Worm (Caenorhabditis elegans) whole organism, L4 larva: Measurements from ENCODE around the gene ksr-1.
A peak's percentile ranks its signal among the peaks of the same experiment; 100 is the strongest.

Experiments
- F10B5.3 ChIP-seq: sonication (generic microtip); optimal IDR thresholded peaks from 2 replicates; lab custom pipeline; 2016; ENCODE audit warnings: mild to moderate bottlenecking, missing genetic modification characterization, missing compliant biosample characterization
- F26F4.8 ChIP-seq: fragments of 200-800 bp; sonication (Bioruptor generic); conservative IDR thresholded peaks from 2 replicates; pipeline ENCODE4 v1.3.6; 2022; ENCODE audit warnings: missing genetic modification characterization, missing compliant biosample characterization
- F49E8.2 ChIP-seq: sonication (generic microtip); optimal IDR thresholded peaks from 2 replicates; lab custom pipeline; 2016; ENCODE audit warnings: missing compliant biosample characterization, mild to moderate bottlenecking, missing genetic modification characterization, borderline replicate concordance
- T20F7.1 ChIP-seq: fragments of 200-800 bp; sonication (Bioruptor generic); optimal IDR thresholded peaks from 2 replicates; lab custom pipeline; 2018; ENCODE audit warnings: mild to moderate bottlenecking, missing genetic modification characterization, missing compliant biosample characterization
- Y5F2A.4 ChIP-seq: fragments of 200-800 bp; sonication (Bioruptor generic); optimal IDR thresholded peaks from 2 replicates; lab custom pipeline; 2018; ENCODE audit warnings: mild to moderate bottlenecking, missing genetic modification characterization, missing compliant biosample characterization
- Y75B8A.6 ChIP-seq: fragments of 200-800 bp; sonication (Bioruptor generic); IDR thresholded peaks from 2 replicates; pipeline ENCODE4 v1.3.6; 2022; ENCODE audit warnings: missing genetic modification reagents, missing genetic modification characterization, missing compliant biosample characterization
- ama-1 ChIP-seq: fragments of 150-350 bp; optimal IDR thresholded peaks from 2 replicates; lab custom pipeline; 2014; ENCODE audit warnings: inconsistent platforms, mixed read lengths
- ceh-32 ChIP-seq: sonication (generic microtip); optimal IDR thresholded peaks from 2 replicates; lab custom pipeline; 2016; ENCODE audit warnings: mild to moderate bottlenecking, missing genetic modification characterization, missing compliant biosample characterization; ENCODE audit not compliant: poor library complexity
- ceh-44 ChIP-seq: fragments of 200-800 bp; sonication (Bioruptor generic); IDR thresholded peaks from 2 replicates; pipeline ENCODE4 v1.3.6; 2022; ENCODE audit warnings: missing genetic modification reagents, missing genetic modification characterization, missing compliant biosample characterization
- ceh-82 ChIP-seq: sonication (generic microtip); optimal IDR thresholded peaks from 2 replicates; lab custom pipeline; 2017; ENCODE audit warnings: missing biosample characterization, missing genetic modification characterization
- ces-1 ChIP-seq: fragments of 150-350 bp; sonication (generic microtip); optimal IDR thresholded peaks from 4 replicates; lab custom pipeline; 2014; ENCODE audit warnings: missing biosample characterization, missing genetic modification reagents, missing genetic modification characterization
- ctbp-1 ChIP-seq: fragments of 200-800 bp; sonication (Bioruptor generic); IDR thresholded peaks from 2 replicates; pipeline ENCODE4 v1.3.6; 2022; ENCODE audit warnings: missing genetic modification reagents, missing genetic modification characterization, missing compliant biosample characterization
- daf-12 ChIP-seq: fragments of 150-350 bp; optimal IDR thresholded peaks from 2 replicates; lab custom pipeline; 2014; ENCODE audit warnings: missing biosample characterization, missing genetic modification reagents, missing genetic modification characterization
- daf-8 ChIP-seq: fragments of 200-800 bp; sonication (Bioruptor generic); IDR thresholded peaks from 2 replicates; pipeline ENCODE4 v1.3.6; 2022; ENCODE audit warnings: missing genetic modification characterization, missing compliant biosample characterization
- dmd-6 ChIP-seq: fragments of 200-800 bp; sonication (Bioruptor generic); IDR thresholded peaks from 2 replicates; pipeline ENCODE4 v1.3.6; 2022; ENCODE audit warnings: missing genetic modification reagents, missing genetic modification characterization, missing compliant biosample characterization
- dmd-8 ChIP-seq: fragments of 200-800 bp; sonication (Bioruptor generic); IDR thresholded peaks from 2 replicates; pipeline ENCODE4 v1.3.6; 2022; ENCODE audit warnings: missing genetic modification characterization, missing compliant biosample characterization
- duxl-1 ChIP-seq: sonication (generic microtip); optimal IDR thresholded peaks from 2 replicates; lab custom pipeline; 2016; ENCODE audit warnings: mild to moderate bottlenecking, missing genetic modification characterization, moderate library complexity, missing compliant biosample characterization; ENCODE audit not compliant: poor library complexity
- dve-1 ChIP-seq: sonication (generic microtip); optimal IDR thresholded peaks from 2 replicates; lab custom pipeline; 2017; ENCODE audit warnings: antibody characterized with exemption, mild to moderate bottlenecking, missing genetic modification characterization, missing compliant biosample characterization; ENCODE audit not compliant: insufficient read depth
- egl-27 ChIP-seq: sonication (generic microtip); optimal IDR thresholded peaks from 3 replicates; lab custom pipeline; 2017; ENCODE audit warnings: missing biosample characterization, missing genetic modification reagents, missing genetic modification characterization
- egl-43 ChIP-seq: fragments of 200-800 bp; sonication (Bioruptor generic); IDR thresholded peaks from 2 replicates; pipeline ENCODE4 v1.3.6; 2022; ENCODE audit warnings: missing genetic modification reagents, missing genetic modification characterization, missing compliant biosample characterization
- fkh-10 ChIP-seq: fragments of 150-350 bp; optimal IDR thresholded peaks from 2 replicates; lab custom pipeline; 2014; ENCODE audit warnings: missing biosample characterization, missing genetic modification reagents, missing genetic modification characterization
- lin-1 ChIP-seq: fragments of 200-800 bp; sonication (Bioruptor generic); IDR thresholded peaks from 2 replicates; pipeline ENCODE4 v1.3.6; 2022; ENCODE audit warnings: missing genetic modification reagents, missing genetic modification characterization, missing compliant biosample characterization
- lin-15B ChIP-seq: fragments of 150-350 bp; sonication (generic microtip); optimal IDR thresholded peaks from 3 replicates; lab custom pipeline; 2014; ENCODE audit warnings: missing biosample characterization, missing genetic modification characterization
- lin-29 ChIP-seq: fragments of 200-800 bp; sonication (Bioruptor generic); IDR thresholded peaks from 2 replicates; pipeline ENCODE4 v1.3.6; 2022; ENCODE audit warnings: missing genetic modification reagents, missing genetic modification characterization, missing compliant biosample characterization
- lin-38 ChIP-seq: fragments of 200-800 bp; sonication (Bioruptor generic); IDR thresholded peaks from 2 replicates; pipeline ENCODE4 v1.3.6; 2022; ENCODE audit warnings: missing genetic modification reagents, missing genetic modification characterization, missing compliant biosample characterization
- lin-39 ChIP-seq: fragments of 150-350 bp; optimal IDR thresholded peaks from 2 replicates; lab custom pipeline; 2014; ENCODE audit warnings: missing biosample characterization, missing genetic modification reagents, missing genetic modification characterization
- lir-3 ChIP-seq: sonication (generic microtip); optimal IDR thresholded peaks from 2 replicates; lab custom pipeline; 2016; ENCODE audit warnings: mild to moderate bottlenecking, missing genetic modification characterization, missing compliant biosample characterization
- madf-5 ChIP-seq, 2 experiments: fragments of 200-800 bp; sonication (Bioruptor generic); IDR thresholded peaks; 2 replicates each; pipeline ENCODE4 v1.3.6; 2022; ENCODE audit warnings: missing compliant biosample characterization in 2 of 2, missing genetic modification characterization in 2 of 2
- mep-1 ChIP-seq: fragments of 150-350 bp; sonication (generic microtip); optimal IDR thresholded peaks from 3 replicates; lab custom pipeline; 2014; ENCODE audit warnings: missing biosample characterization, missing genetic modification characterization
- mes-2 ChIP-seq: sonication (generic microtip); optimal IDR thresholded peaks from 2 replicates; lab custom pipeline; 2016; ENCODE audit warnings: missing genotype, mild to moderate bottlenecking, missing genetic modification characterization, missing compliant biosample characterization; ENCODE audit not compliant: poor library complexity, severe bottlenecking
- nhr-10 ChIP-seq: fragments of 150-350 bp; optimal IDR thresholded peaks from 2 replicates; lab custom pipeline; 2014; ENCODE audit warnings: missing biosample characterization, missing genetic modification characterization
- nhr-111 ChIP-seq: fragments of 200-800 bp; sonication (Bioruptor generic); optimal IDR thresholded peaks from 2 replicates; lab custom pipeline; 2018; ENCODE audit warnings: mild to moderate bottlenecking, missing genetic modification characterization, missing compliant biosample characterization
- nhr-237 ChIP-seq: sonication (generic microtip); optimal IDR thresholded peaks from 2 replicates; lab custom pipeline; 2017; ENCODE audit warnings: missing biosample characterization, missing genetic modification characterization
- nhr-28 ChIP-seq: fragments of 150-350 bp; optimal IDR thresholded peaks from 2 replicates; lab custom pipeline; 2014; ENCODE audit warnings: missing biosample characterization, missing genetic modification characterization
- nhr-41 ChIP-seq: fragments of 200-800 bp; sonication (Bioruptor generic); IDR thresholded peaks from 2 replicates; pipeline ENCODE4 v1.3.6; 2022; ENCODE audit warnings: missing genetic modification reagents, missing genetic modification characterization, missing compliant biosample characterization
- nhr-42 ChIP-seq: fragments of 200-800 bp; sonication (Bioruptor generic); IDR thresholded peaks from 2 replicates; pipeline ENCODE4 v1.3.6; 2022; ENCODE audit warnings: missing genetic modification characterization, missing compliant biosample characterization
- nhr-48 ChIP-seq: sonication (generic microtip); optimal IDR thresholded peaks from 2 replicates; lab custom pipeline; 2016; ENCODE audit warnings: mild to moderate bottlenecking, missing genetic modification characterization, missing compliant biosample characterization
- nhr-6 ChIP-seq: fragments of 150-350 bp; optimal IDR thresholded peaks from 2 replicates; lab custom pipeline; 2014; ENCODE audit warnings: missing biosample characterization, missing genetic modification characterization
- nhr-76 ChIP-seq: fragments of 150-350 bp; optimal IDR thresholded peaks from 2 replicates; lab custom pipeline; 2014; ENCODE audit warnings: missing biosample characterization, missing genetic modification characterization
- nhr-77 ChIP-seq: fragments of 150-350 bp; optimal IDR thresholded peaks from 2 replicates; lab custom pipeline; 2014; ENCODE audit warnings: missing biosample characterization, missing genetic modification characterization
- pha-4 ChIP-seq, 2 experiments: fragments of 150-350 bp in 1 of 2; fragments of 200-800 bp in 1 of 2; sonication (Bioruptor generic) in 1 of 2; IDR thresholded peaks in 1 of 2; optimal IDR thresholded peaks in 1 of 2; 2 replicates each; pipeline versions ENCODE4 v1.3.6 to Lab custom; 2014 to 2022; ENCODE audit warnings: missing genetic modification characterization in 2 of 2, missing genetic modification reagents in 2 of 2, missing biosample characterization in 1 of 2, missing compliant biosample characterization in 1 of 2
- php-3 ChIP-seq: fragments of 200-800 bp; sonication (Bioruptor generic); IDR thresholded peaks from 2 replicates; pipeline ENCODE4 v1.3.6; 2022; ENCODE audit warnings: missing genetic modification reagents, missing genetic modification characterization, missing compliant biosample characterization
- rbr-2 ChIP-seq: sonication (generic microtip); optimal IDR thresholded peaks from 2 replicates; lab custom pipeline; 2016; ENCODE audit warnings: missing genotype, missing genetic modification characterization, missing compliant biosample characterization
- saeg-2 ChIP-seq: fragments of 200-800 bp; sonication (Bioruptor generic); IDR thresholded peaks from 2 replicates; pipeline ENCODE4 v1.3.6; 2022; ENCODE audit warnings: missing genetic modification reagents, missing genetic modification characterization, missing compliant biosample characterization
- skn-1 ChIP-seq: fragments of 150-350 bp; optimal IDR thresholded peaks from 2 replicates; lab custom pipeline; 2014; ENCODE audit warnings: missing biosample characterization, missing genetic modification characterization
- snpc-1.2 ChIP-seq: fragments of 200-800 bp; sonication (Bioruptor generic); IDR thresholded peaks from 2 replicates; pipeline ENCODE4 v1.3.6; 2022; ENCODE audit warnings: missing genetic modification reagents, missing genetic modification characterization, missing compliant biosample characterization
- tra-1 ChIP-seq: fragments of 200-800 bp; sonication (Bioruptor generic); IDR thresholded peaks from 2 replicates; pipeline ENCODE4 v1.3.6; 2022; ENCODE audit warnings: missing genetic modification reagents, missing genetic modification characterization, missing compliant biosample characterization
- unc-130 ChIP-seq: sonication (generic microtip); optimal IDR thresholded peaks from 2 replicates; lab custom pipeline; 2016; ENCODE audit warnings: missing genetic modification reagents, missing genetic modification characterization, missing compliant biosample characterization
- unc-39 ChIP-seq: sonication (generic microtip); optimal IDR thresholded peaks from 2 replicates; lab custom pipeline; 2017; ENCODE audit warnings: missing biosample characterization, missing genetic modification characterization
- zip-2 ChIP-seq: fragments of 150-350 bp; optimal IDR thresholded peaks from 2 replicates; lab custom pipeline; 2014; ENCODE audit warnings: missing biosample characterization, missing genetic modification characterization
- ztf-11 ChIP-seq: fragments of 150-350 bp; optimal IDR thresholded peaks from 2 replicates; lab custom pipeline; 2014; ENCODE audit warnings: missing biosample characterization, missing genetic modification characterization
- ztf-7 ChIP-seq: fragments of 150-350 bp; optimal IDR thresholded peaks from 2 replicates; lab custom pipeline; 2014; ENCODE audit warnings: missing biosample characterization, missing genetic modification characterization

Gene ksr-1

ce11 chrX:8231858-8232257 lies 43.1 kb upstream of the ksr-1 start, which contains the start of gene K02A6.3 (continued):
- TF ChIP-seq duxl-1 (tag; lab: Kevin White, UChicago) (no peak), ces-1 (GFP tag; lab: Kevin White, UChicago) (no peak), daf-8 (no peak), F49E8.2 (tag; lab: Kevin White, UChicago) (no peak), ceh-44 (GFP tag; lab: Robert Waterston, UW) (no peak), snpc-1.2 (GFP tag; lab: Robert Waterston, UW) (no peak), unc-39 (tag; lab: Kevin White, UChicago) (no peak), lir-3 (no peak), lin-29 (GFP tag; lab: Robert Waterston, UW) (no peak), nhr-111 (GFP tag; lab: Kevin White, UChicago) (no peak), mep-1 (peak; percentile 93), ceh-82 (tag; lab: Kevin White, UChicago) (no peak), nhr-77 (peak; percentile 94), nhr-41 (GFP tag; lab: Robert Waterston, UW) (0 out of 2 replicates have a peak, but pooled peaks have one; percentile 11), mes-2 (tag; lab: Kevin White, UChicago) (peak; percentile 71), tra-1 (GFP tag; lab: Robert Waterston, UW) (peak; percentile 85), zip-2 (tag; lab: Kevin White, UChicago) (peak; percentile 53), madf-5 (GFP tag; IDR thresholded peaks at IDR 0.05; lab: Robert Waterston, UW) (no peak), nhr-28 (peak; percentile 86), saeg-2 (GFP tag; lab: Robert Waterston, UW) (no peak), dmd-8 (GFP tag; lab: Robert Waterston, UW) (no peak), php-3 (peak; percentile 68), dmd-6 (peak; percentile 94), nhr-237 (tag; lab: Kevin White, UChicago) (no peak), ceh-32 (tag; lab: Kevin White, UChicago) (no peak), daf-12 (no peak), nhr-10 (tag; lab: Kevin White, UChicago) (no peak), nhr-76 (tag; lab: Kevin White, UChicago) (peak; percentile 63), Y75B8A.6 (GFP tag; lab: Robert Waterston, UW) (0 out of 2 replicates have a peak, but pooled peaks have one; percentile 65), ztf-11 (no peak), nhr-6 (tag; lab: Kevin White, UChicago) (peak; percentile 54), lin-38 (no peak), rbr-2 (peak; percentile 79), nhr-48 (peak; percentile 85), lin-39 (tag; lab: Kevin White, UChicago) (no peak), ctbp-1 (peak; percentile 44; the same call in 1 of the 2 replicates), lin-15B (no peak), fkh-10 (GFP tag; lab: Kevin White, UChicago) (no peak), ama-1 (no peak), dve-1 (tag; lab: Kevin White, UChicago) (peak; percentile 95), unc-130 (GFP tag; lab: Kevin White, UChicago) (no peak), Y5F2A.4 (GFP tag; lab: Kevin White, UChicago) (no peak), F10B5.3 (tag; lab: Kevin White, UChicago) (no peak), egl-27 (tag; lab: Kevin White, UChicago) (no peak), lin-1 (peak; percentile 52; the same call in 1 of the 2 replicates), ztf-7 (peak; percentile 19), F26F4.8 (GFP tag; lab: Robert Waterston, UW) (no peak), nhr-42 (GFP tag; lab: Robert Waterston, UW) (no peak), pha-4 (GFP tag; IDR thresholded peaks at IDR 0.05; lab: Robert Waterston, UW) (peak; percentile 62), pha-4 (tag; optimal IDR thresholded peaks at IDR 0.05; lab: Kevin White, UChicago) (peak; percentile 21), T20F7.1 (GFP tag; lab: Kevin White, UChicago) (peak; percentile 73), egl-43 (GFP tag; lab: Robert Waterston, UW) (no peak; the same call in 1 of the 2 replicates), skn-1 (tag; lab: Kevin White, UChicago) (no peak)
